Fruit fly (Drosophila melanogaster) whole organism, embryonic: Measurements from ENCODE around the gene CG34332.

Experiments
- BtbVII ChIP-seq: fragments of 200-800 bp; sonication (Bioruptor generic); optimal IDR thresholded peaks from 3 replicates; lab custom pipeline; 2017; ENCODE audit warnings: missing biosample characterization, mild to moderate bottlenecking, missing genetic modification characterization
- C15 ChIP-seq: fragments of 200-800 bp; sonication (Bioruptor generic); IDR thresholded peaks from 3 replicates; pipeline ENCODE4 v1.3.6; 2022; ENCODE audit warnings: missing biosample characterization, missing genetic modification characterization
- CG10274 ChIP-seq: fragments of 200-800 bp; sonication (Bioruptor generic); optimal IDR thresholded peaks from 3 replicates; lab custom pipeline; 2017; ENCODE audit warnings: missing biosample characterization, mild to moderate bottlenecking, missing genetic modification characterization
- CG12071 ChIP-seq: fragments of 200-800 bp; sonication (Bioruptor generic); optimal IDR thresholded peaks from 3 replicates; lab custom pipeline; 2018; ENCODE audit warnings: missing biosample characterization, mild to moderate bottlenecking, missing genetic modification characterization
- CG12942 ChIP-seq: fragments of 200-800 bp; sonication (Bioruptor generic); optimal IDR thresholded peaks from 3 replicates; lab custom pipeline; 2016; ENCODE audit warnings: missing biosample characterization, missing genetic modification characterization
- CG13424 ChIP-seq: fragments of 200-800 bp; sonication (Bioruptor generic); optimal IDR thresholded peaks from 2 replicates; lab custom pipeline; 2019; ENCODE audit warnings: missing biosample characterization, mild to moderate bottlenecking, missing genetic modification characterization, moderate library complexity
- CG14667 ChIP-seq: fragments of 200-800 bp; sonication (Bioruptor generic); IDR thresholded peaks from 2 replicates; pipeline ENCODE4 v1.3.6; 2022; ENCODE audit warnings: missing biosample characterization, missing genetic modification characterization
- CG14710 ChIP-seq: fragments of 200-800 bp; sonication (Bioruptor generic); optimal IDR thresholded peaks from 3 replicates; lab custom pipeline; 2019; ENCODE audit warnings: missing biosample characterization, mild to moderate bottlenecking, missing genetic modification characterization, moderate library complexity
- CG14860 ChIP-seq: fragments of 200-800 bp; sonication (Bioruptor generic); IDR thresholded peaks from 3 replicates; pipeline ENCODE4 v1.3.6; 2022; ENCODE audit warnings: missing biosample characterization, missing genetic modification characterization; ENCODE audit not compliant: partially characterized antibody
- CG17612 ChIP-seq: fragments of 200-800 bp; sonication (Bioruptor generic); IDR thresholded peaks from 2 replicates; pipeline ENCODE4 v1.3.6; 2022; ENCODE audit warnings: missing biosample characterization, missing genetic modification characterization
- CG2199 ChIP-seq: fragments of 200-800 bp; sonication (Bioruptor generic); IDR thresholded peaks from 3 replicates; pipeline ENCODE4 v1.3.6; 2022; ENCODE audit warnings: missing biosample characterization, missing genetic modification characterization
- CG3281 ChIP-seq: fragments of 200-800 bp; sonication (Bioruptor generic); optimal IDR thresholded peaks from 3 replicates; lab custom pipeline; 2017; ENCODE audit warnings: missing biosample characterization, mild to moderate bottlenecking, missing genetic modification characterization
- CG3838 ChIP-seq: fragments of 200-800 bp; sonication (Bioruptor generic); optimal IDR thresholded peaks from 3 replicates; lab custom pipeline; 2016; ENCODE audit warnings: missing biosample characterization, missing genetic modification characterization
- CG3847 ChIP-seq: fragments of 200-800 bp; sonication (Bioruptor generic); IDR thresholded peaks from 2 replicates; pipeline ENCODE4 v1.3.6; 2022; ENCODE audit warnings: missing biosample characterization, missing genetic modification characterization
- CG3995 ChIP-seq: fragments of 200-800 bp; sonication (Bioruptor generic); optimal IDR thresholded peaks from 3 replicates; lab custom pipeline; 2016; ENCODE audit warnings: missing biosample characterization, missing genetic modification characterization
- CG4282 ChIP-seq: fragments of 200-800 bp; sonication (Bioruptor generic); optimal IDR thresholded peaks from 2 replicates; lab custom pipeline; 2016; ENCODE audit warnings: missing biosample characterization, missing genetic modification characterization
- CG4360 ChIP-seq: fragments of 200-800 bp; sonication (Bioruptor generic); IDR thresholded peaks from 2 replicates; pipeline ENCODE4 v1.3.6; 2022; ENCODE audit warnings: missing biosample characterization, missing genetic modification characterization
- CG6689 ChIP-seq: fragments of 200-800 bp; sonication (Bioruptor generic); IDR thresholded peaks from 2 replicates; pipeline ENCODE4 v1.3.6; 2022; ENCODE audit warnings: missing biosample characterization, missing genetic modification characterization
- CG6791 ChIP-seq: fragments of 200-800 bp; sonication (Bioruptor generic); IDR thresholded peaks from 3 replicates; pipeline ENCODE4 v1.3.6; 2022; ENCODE audit warnings: missing biosample characterization, missing genetic modification characterization; ENCODE audit not compliant: partially characterized antibody
- CG8765 ChIP-seq: fragments of 200-800 bp; sonication (Bioruptor generic); IDR thresholded peaks from 2 replicates; pipeline ENCODE4 v1.3.6; 2022; ENCODE audit warnings: missing biosample characterization, missing genetic modification characterization
- Camta ChIP-seq: fragments of 200-800 bp; sonication (Bioruptor generic); optimal IDR thresholded peaks from 2 replicates; lab custom pipeline; 2016; ENCODE audit warnings: missing biosample characterization, missing genetic modification characterization
- CkIIα-i1 ChIP-seq: fragments of 200-800 bp; sonication (Bioruptor generic); IDR thresholded peaks from 2 replicates; pipeline ENCODE4 v1.3.6; 2022; ENCODE audit warnings: missing biosample characterization, missing genetic modification characterization
- D ChIP-seq, 2 experiments: fragments of 200-800 bp in 1 of 2; fragments of >200 bp in 1 of 2; sonication (Bioruptor generic) in 1 of 2; optimal IDR thresholded peaks; 2 replicates in 1 of 2; 3 replicates in 1 of 2; lab custom pipeline; 2017; ENCODE audit warnings: mild to moderate bottlenecking in 1 of 2, missing biosample characterization in 1 of 2, missing genetic modification characterization in 1 of 2, missing genetic modification reagents in 1 of 2
- Dref ChIP-seq: fragments of 200-800 bp; sonication (Bioruptor generic); IDR thresholded peaks from 2 replicates; pipeline ENCODE4 v1.3.6; 2022; ENCODE audit warnings: missing biosample characterization, missing genetic modification characterization
- ERR ChIP-seq: fragments of 200-800 bp; sonication (Bioruptor generic); optimal IDR thresholded peaks from 2 replicates; lab custom pipeline; 2016; ENCODE audit warnings: missing biosample characterization, missing genetic modification characterization
- Ets65A ChIP-seq: fragments of 200-800 bp; sonication (Bioruptor generic); peaks from one replicate; lab custom pipeline; 2016; ENCODE audit warnings: missing biosample characterization, missing genetic modification characterization
- HLH54F ChIP-seq: fragments of 200-800 bp; sonication (Bioruptor generic); optimal IDR thresholded peaks from 3 replicates; lab custom pipeline; 2016; ENCODE audit warnings: missing biosample characterization, missing genetic modification characterization
- HmgD ChIP-seq: fragments of 200-800 bp; sonication (Bioruptor generic); optimal IDR thresholded peaks from 3 replicates; lab custom pipeline; 2016; ENCODE audit warnings: missing biosample characterization, missing genetic modification characterization
- Hmr ChIP-seq: fragments of 200-800 bp; sonication (Bioruptor generic); optimal IDR thresholded peaks from 3 replicates; lab custom pipeline; 2017; ENCODE audit warnings: mild to moderate bottlenecking, missing biosample characterization, missing genetic modification reagents, missing genetic modification characterization
- Lhr ChIP-seq: fragments of 200-800 bp; sonication (Bioruptor generic); optimal IDR thresholded peaks from 3 replicates; lab custom pipeline; 2017; ENCODE audit warnings: mild to moderate bottlenecking, missing biosample characterization, missing genetic modification reagents, missing genetic modification characterization
- Poxn ChIP-seq: fragments of 200-800 bp; sonication (Bioruptor generic); IDR thresholded peaks from 2 replicates; pipeline ENCODE4 v1.3.6; 2022; ENCODE audit warnings: missing biosample characterization, missing genetic modification characterization
- Spps ChIP-seq: fragments of 200-800 bp; sonication (Bioruptor generic); optimal IDR thresholded peaks from 2 replicates; lab custom pipeline; 2018; ENCODE audit warnings: missing biosample characterization, mild to moderate bottlenecking, missing genetic modification characterization
- br ChIP-seq: fragments of >200 bp; optimal IDR thresholded peaks from 2 replicates; lab custom pipeline; 2017
- cad ChIP-seq: fragments of >200 bp; optimal IDR thresholded peaks from 2 replicates; lab custom pipeline; 2017; ENCODE audit warnings: missing biosample characterization, missing genetic modification characterization
- dysf ChIP-seq: fragments of 200-800 bp; sonication (Bioruptor generic); IDR thresholded peaks from 3 replicates; pipeline ENCODE4 v1.3.6; 2022; ENCODE audit warnings: missing biosample characterization, missing genetic modification characterization
- eyg ChIP-seq: fragments of 200-800 bp; sonication (Bioruptor generic); optimal IDR thresholded peaks from 3 replicates; lab custom pipeline; 2016; ENCODE audit warnings: missing biosample characterization, missing genetic modification characterization
- fd96Cb ChIP-seq: fragments of 200-800 bp; sonication (Bioruptor generic); optimal IDR thresholded peaks from 2 replicates; lab custom pipeline; 2018; ENCODE audit warnings: missing biosample characterization, mild to moderate bottlenecking, missing genetic modification characterization, moderate library complexity
- ftz-f1 ChIP-seq: fragments of 200-800 bp; sonication (Bioruptor generic); optimal IDR thresholded peaks from 2 replicates; lab custom pipeline; 2016; ENCODE audit warnings: missing biosample characterization, missing genetic modification characterization
- h ChIP-seq: fragments of >200 bp; optimal IDR thresholded peaks from 2 replicates; lab custom pipeline; 2017
- ham ChIP-seq: fragments of 200-800 bp; sonication (Bioruptor generic); IDR thresholded peaks from 2 replicates; pipeline ENCODE4 v1.3.6; 2022; ENCODE audit warnings: missing biosample characterization, missing genetic modification characterization
- hb ChIP-seq: fragments of 200-800 bp; sonication (Bioruptor generic); IDR thresholded peaks from 3 replicates; pipeline ENCODE4 v1.3.6; 2022; ENCODE audit warnings: missing biosample characterization, missing genetic modification characterization; ENCODE audit not compliant: partially characterized antibody
- ind ChIP-seq: fragments of 200-800 bp; sonication (Bioruptor generic); optimal IDR thresholded peaks from 3 replicates; lab custom pipeline; 2016; ENCODE audit warnings: missing biosample characterization, missing genetic modification characterization
- lmd ChIP-seq: fragments of 200-800 bp; sonication (Bioruptor generic); IDR thresholded peaks from 2 replicates; pipeline ENCODE4 v1.3.6; 2022; ENCODE audit warnings: missing biosample characterization, missing genetic modification characterization
- nom ChIP-seq: fragments of 200-800 bp; sonication (Bioruptor generic); optimal IDR thresholded peaks from 2 replicates; lab custom pipeline; 2017; ENCODE audit warnings: missing biosample characterization, missing genetic modification characterization, mild to moderate bottlenecking, moderate library complexity, missing genetic modification reagents
- pfk ChIP-seq: fragments of 200-800 bp; sonication (Bioruptor generic); optimal IDR thresholded peaks from 2 replicates; lab custom pipeline; 2018; ENCODE audit warnings: missing biosample characterization, mild to moderate bottlenecking, missing genetic modification characterization, moderate library complexity
- pum ChIP-seq: fragments of 200-800 bp; sonication (Bioruptor generic); optimal IDR thresholded peaks from 2 replicates; lab custom pipeline; 2016; ENCODE audit warnings: missing biosample characterization, missing genetic modification characterization
- row ChIP-seq: fragments of 200-800 bp; sonication (Bioruptor generic); IDR thresholded peaks from 3 replicates; pipeline ENCODE4 v1.3.6; 2022; ENCODE audit warnings: missing biosample characterization, missing genetic modification characterization
- slp2 ChIP-seq: fragments of 200-800 bp; sonication (Bioruptor generic); optimal IDR thresholded peaks from 2 replicates; lab custom pipeline; 2016; ENCODE audit warnings: missing biosample characterization, missing genetic modification characterization
- tna ChIP-seq: fragments of 200-800 bp; sonication (Bioruptor generic); IDR thresholded peaks from 2 replicates; pipeline ENCODE4 v1.3.6; 2022; ENCODE audit warnings: missing biosample characterization, missing genetic modification characterization; ENCODE audit not compliant: partially characterized antibody
- ttk ChIP-seq: fragments of 200-800 bp; sonication (Bioruptor generic); IDR thresholded peaks from 2 replicates; pipeline ENCODE4 v2.1.2; 2022; ENCODE audit warnings: missing biosample characterization, missing genetic modification characterization
- vnd ChIP-seq: fragments of 200-800 bp; sonication (Bioruptor generic); IDR thresholded peaks from 3 replicates; pipeline ENCODE4 v1.3.6; 2022; ENCODE audit warnings: missing biosample characterization, missing genetic modification characterization; ENCODE audit not compliant: partially characterized antibody
- vvl ChIP-seq: fragments of 200-800 bp; sonication (Bioruptor generic); IDR thresholded peaks from 2 replicates; pipeline ENCODE4 v1.3.6; 2022; ENCODE audit warnings: missing biosample characterization, missing genetic modification characterization
- wek ChIP-seq: fragments of 200-800 bp; sonication (Bioruptor generic); optimal IDR thresholded peaks from 3 replicates; lab custom pipeline; 2018; ENCODE audit warnings: missing biosample characterization, mild to moderate bottlenecking, missing genetic modification characterization, moderate library complexity

Gene CG34332

dm6 chrX:20159679-20160140, 18.9 kb downstream of the CG34332 start, which contains the start of gene Rab35 (continued):
- TF ChIP-seq lmd (GFP tag; lab: Robert Waterston, UW) (no peak), Hmr (GFP tag; lab: Kevin White, UChicago) (no peak), CG13424 (tag; lab: Kevin White, UChicago) (peak; percentile 1), br (lab: Kevin White, UChicago) (no peak), hb (GFP tag; lab: Robert Waterston, UW) (peak; percentile 91), Dref (GFP tag; lab: Robert Waterston, UW) (peak; percentile 77), CkIIα-i1 (GFP tag; lab: Robert Waterston, UW) (no peak), vnd (GFP tag; lab: Robert Waterston, UW) (peak; percentile 94), Spps (tag; lab: Kevin White, UChicago) (no peak), CG6791 (peak; percentile 92), CG17612 (no peak), Camta (GFP tag; lab: Kevin White, UChicago) (no peak), Poxn (GFP tag; lab: Robert Waterston, UW) (no peak), CG3847 (peak; percentile 64), CG12942 (GFP tag; lab: Kevin White, UChicago) (no peak), fd96Cb (tag; lab: Kevin White, UChicago) (no peak), wek (GFP tag; lab: Kevin White, UChicago) (no peak), ftz-f1 (no peak), pum (GFP tag; lab: Kevin White, UChicago) (no peak), CG2199 (GFP tag; lab: Robert Waterston, UW) (no peak), dysf (GFP tag; lab: Robert Waterston, UW) (no peak), HmgD (GFP tag; lab: Kevin White, UChicago) (no peak), ttk (GFP tag; lab: Robert Waterston, UW) (no peak), pfk (GFP tag; lab: Kevin White, UChicago) (no peak), CG14710 (tag; lab: Kevin White, UChicago) (peak; percentile 71), Lhr (peak; percentile 66), ERR (GFP tag; lab: Kevin White, UChicago) (no peak), CG8765 (GFP tag; lab: Robert Waterston, UW) (no peak), CG10274 (GFP tag; lab: Kevin White, UChicago) (no peak), CG3838 (GFP tag; lab: Kevin White, UChicago) (no peak), h (lab: Kevin White, UChicago) (no peak), D (optimal IDR thresholded peaks at IDR 0.05; lab: Kevin White, UChicago) (no peak), D (GFP tag; optimal IDR thresholded peaks at IDR 0.05; lab: Kevin White, UChicago) (no peak), slp2 (GFP tag; lab: Kevin White, UChicago) (no peak), tna (peak; percentile 80), ind (GFP tag; lab: Kevin White, UChicago) (peak; percentile 21), cad (GFP tag; lab: Kevin White, UChicago) (no peak), CG12071 (GFP tag; lab: Kevin White, UChicago) (no peak), CG3281 (no peak), CG6689 (GFP tag; lab: Robert Waterston, UW) (no peak), CG4360 (GFP tag; lab: Robert Waterston, UW) (no peak), row (GFP tag; lab: Robert Waterston, UW) (peak; percentile 65), nom (GFP tag; lab: Kevin White, UChicago) (no peak), eyg (GFP tag; lab: Kevin White, UChicago) (no peak), CG14860 (peak; percentile 93), Ets65A (GFP tag; lab: Kevin White, UChicago) (peak; percentile 57), HLH54F (GFP tag; lab: Kevin White, UChicago) (peak; percentile 4), BtbVII (no peak), C15 (GFP tag; lab: Robert Waterston, UW) (no peak), CG3995 (GFP tag; lab: Kevin White, UChicago) (peak; percentile 24), vvl (GFP tag; lab: Robert Waterston, UW) (peak; percentile 34; the same call in 1 of the 2 replicates), CG14667 (GFP tag; lab: Robert Waterston, UW) (no peak), CG4282 (GFP tag; lab: Kevin White, UChicago) (no peak), ham (GFP tag; lab: Robert Waterston, UW) (no peak)
